Worm (Caenorhabditis elegans) whole organism, L1 larva: ENCODE measurements around the gene nspc-4.
A peak's percentile ranks its signal among the peaks of the same experiment; 100 is the strongest.

Experiments used
- C04F5.9 ChIP-seq: sonication (generic microtip); optimal IDR thresholded peaks from 2 replicates; lab custom pipeline; 2016; ENCODE audit warnings: missing genetic modification characterization, missing compliant biosample characterization
- C34B4.2 ChIP-seq: sonication (generic microtip); optimal IDR thresholded peaks from 2 replicates; lab custom pipeline; 2017; ENCODE audit warnings: mild to moderate bottlenecking, missing genetic modification characterization, missing compliant biosample characterization
- F16B12.6 ChIP-seq: fragments of 150-350 bp; optimal IDR thresholded peaks from 2 replicates; lab custom pipeline; 2014; ENCODE audit warnings: missing biosample characterization, missing genetic modification characterization
- Y116A8C.19 ChIP-seq: sonication (generic microtip); optimal IDR thresholded peaks from 2 replicates; lab custom pipeline; 2016; ENCODE audit warnings: missing compliant biosample characterization, missing genetic modification characterization, borderline replicate concordance
- alr-1 ChIP-seq: fragments of 200-800 bp; sonication (Bioruptor generic); optimal IDR thresholded peaks from 2 replicates; lab custom pipeline; 2018; ENCODE audit warnings: borderline replicate concordance, mild to moderate bottlenecking, missing genetic modification characterization, missing compliant biosample characterization
- ama-1 ChIP-seq: fragments of 150-350 bp; optimal IDR thresholded peaks from 2 replicates; lab custom pipeline; 2014
- blmp-1 ChIP-seq: fragments of 150-350 bp; optimal IDR thresholded peaks from 2 replicates; lab custom pipeline; 2014; ENCODE audit warnings: missing biosample characterization, missing genetic modification characterization
- ceh-63 ChIP-seq: fragments of 200-800 bp; sonication (Bioruptor generic); optimal IDR thresholded peaks from 2 replicates; lab custom pipeline; 2018; ENCODE audit warnings: mild to moderate bottlenecking, missing genetic modification characterization, missing compliant biosample characterization
- ceh-8 ChIP-seq: fragments of 200-800 bp; sonication (Bioruptor generic); optimal IDR thresholded peaks from 2 replicates; lab custom pipeline; 2018; ENCODE audit warnings: mild to moderate bottlenecking, missing genetic modification characterization, moderate library complexity, missing compliant biosample characterization
- ceh-82 ChIP-seq, 3 experiments: fragments of 150-350 bp in 1 of 3; sonication (generic microtip) in 2 of 3; optimal IDR thresholded peaks; 2 replicates each; lab custom pipeline; 2014 to 2017; ENCODE audit warnings: missing biosample characterization in 3 of 3, missing genetic modification characterization in 3 of 3
- ceh-88 ChIP-seq: fragments of 200-800 bp; sonication (Bioruptor generic); IDR thresholded peaks from 2 replicates; pipeline ENCODE4 v1.3.6; 2022; ENCODE audit warnings: missing genetic modification characterization, missing compliant biosample characterization
- dpl-1 ChIP-seq, 3 experiments: fragments of 150-350 bp in 2 of 3; sonication (generic microtip) in 1 of 3; optimal IDR thresholded peaks; 2 replicates each; lab custom pipeline; 2014 to 2017; ENCODE audit warnings: missing biosample characterization in 3 of 3, missing genetic modification characterization in 3 of 3, missing genetic modification reagents in 3 of 3
- dsc-1 ChIP-seq: sonication (generic microtip); optimal IDR thresholded peaks from 2 replicates; lab custom pipeline; 2016; ENCODE audit warnings: mild to moderate bottlenecking, missing genetic modification characterization, missing compliant biosample characterization
- efl-1 ChIP-seq, 4 experiments: fragments of 150-350 bp; optimal IDR thresholded peaks in 3 of 4; peaks in 1 of 4; 1 replicate in 1 of 4; 2 replicates in 3 of 4; lab custom pipeline; 2014; ENCODE audit warnings: missing biosample characterization in 2 of 4, missing genetic modification characterization in 2 of 4, missing genetic modification reagents in 2 of 4
- efl-3 ChIP-seq: fragments of 200-800 bp; sonication (Bioruptor generic); optimal IDR thresholded peaks from 2 replicates; lab custom pipeline; 2018; ENCODE audit warnings: mild to moderate bottlenecking, missing genetic modification characterization, missing compliant biosample characterization
- elt-2 ChIP-seq: sonication (generic microtip); optimal IDR thresholded peaks from 2 replicates; lab custom pipeline; 2016; ENCODE audit warnings: missing genetic modification characterization, mild to moderate bottlenecking, inconsistent platforms, missing compliant biosample characterization, missing genetic modification reagents
- fkh-8 ChIP-seq: sonication (generic microtip); optimal IDR thresholded peaks from 2 replicates; lab custom pipeline; 2016; ENCODE audit warnings: mild to moderate bottlenecking, missing genetic modification characterization, missing compliant biosample characterization
- grh-1 ChIP-seq: fragments of 200-800 bp; sonication (Bioruptor generic); IDR thresholded peaks from 2 replicates; pipeline ENCODE4 v1.3.6; 2022; ENCODE audit warnings: missing genetic modification reagents, missing genetic modification characterization, missing compliant biosample characterization
- hlh-17 ChIP-seq: fragments of 200-800 bp; sonication (Bioruptor generic); optimal IDR thresholded peaks from 2 replicates; lab custom pipeline; 2018; ENCODE audit warnings: missing genetic modification characterization, mild to moderate bottlenecking, missing compliant biosample characterization, moderate library complexity, borderline replicate concordance
- hpl-2 ChIP-seq: fragments of 150-350 bp; optimal IDR thresholded peaks from 2 replicates; lab custom pipeline; 2014; ENCODE audit warnings: missing biosample characterization, missing genetic modification reagents, missing genetic modification characterization
- irx-1 ChIP-seq: sonication (generic microtip); optimal IDR thresholded peaks from 2 replicates; lab custom pipeline; 2016; ENCODE audit warnings: missing genetic modification characterization, missing compliant biosample characterization
- jun-1 ChIP-seq: fragments of 150-350 bp; optimal IDR thresholded peaks from 2 replicates; lab custom pipeline; 2014; ENCODE audit warnings: missing biosample characterization, missing genetic modification reagents, missing genetic modification characterization
- lin-13 ChIP-seq: fragments of 150-350 bp; optimal IDR thresholded peaks from 2 replicates; lab custom pipeline; 2014; ENCODE audit warnings: missing biosample characterization, missing genetic modification reagents, missing genetic modification characterization
- lsy-2 ChIP-seq, 2 experiments: fragments of 150-350 bp; optimal IDR thresholded peaks; 2 replicates each; lab custom pipeline; 2014; ENCODE audit warnings: missing biosample characterization in 2 of 2, missing genetic modification characterization in 2 of 2
- mdl-1 ChIP-seq, 2 experiments: fragments of 150-350 bp; optimal IDR thresholded peaks; 2 replicates each; lab custom pipeline; 2014 to 2017; ENCODE audit warnings: missing biosample characterization in 2 of 2, missing genetic modification characterization in 2 of 2, inconsistent platforms in 1 of 2
- mef-2 ChIP-seq: fragments of 150-350 bp; optimal IDR thresholded peaks from 2 replicates; lab custom pipeline; 2014; ENCODE audit warnings: missing biosample characterization, missing genetic modification characterization
- nhr-12 ChIP-seq: sonication (generic microtip); optimal IDR thresholded peaks from 2 replicates; lab custom pipeline; 2017; ENCODE audit warnings: missing biosample characterization, missing genetic modification characterization
- nhr-19 ChIP-seq: fragments of 200-800 bp; sonication (Bioruptor generic); conservative IDR thresholded peaks from 2 replicates; pipeline ENCODE4 v1.3.6; 2022; ENCODE audit warnings: missing genetic modification characterization, missing compliant biosample characterization
- nhr-20 ChIP-seq: sonication (generic microtip); optimal IDR thresholded peaks from 2 replicates; lab custom pipeline; 2016; ENCODE audit warnings: mild to moderate bottlenecking, missing genetic modification characterization, missing compliant biosample characterization
- nhr-237 ChIP-seq: fragments of 150-350 bp; optimal IDR thresholded peaks from 2 replicates; lab custom pipeline; 2014; ENCODE audit warnings: missing biosample characterization, missing genetic modification characterization
- nhr-28 ChIP-seq: fragments of 150-350 bp; optimal IDR thresholded peaks from 2 replicates; lab custom pipeline; 2014; ENCODE audit warnings: missing biosample characterization, missing genetic modification characterization
- nhr-71 ChIP-seq: sonication (generic microtip); optimal IDR thresholded peaks from 2 replicates; lab custom pipeline; 2016; ENCODE audit warnings: mild to moderate bottlenecking, missing genetic modification characterization, moderate library complexity, missing compliant biosample characterization
- nhr-76 ChIP-seq: sonication (generic microtip); optimal IDR thresholded peaks from 2 replicates; lab custom pipeline; 2017; ENCODE audit warnings: missing biosample characterization, missing genetic modification characterization
- nhr-77 ChIP-seq: fragments of 150-350 bp; optimal IDR thresholded peaks from 2 replicates; lab custom pipeline; 2014; ENCODE audit warnings: missing biosample characterization, missing genetic modification characterization
- nhr-85 ChIP-seq: sonication (generic microtip); peaks from one replicate; lab custom pipeline; 2016; ENCODE audit warnings: missing genetic modification characterization, inconsistent platforms, missing compliant biosample characterization
- nhr-90 ChIP-seq: sonication (generic microtip); optimal IDR thresholded peaks from 2 replicates; lab custom pipeline; 2016; ENCODE audit warnings: mild to moderate bottlenecking, missing genetic modification characterization, missing compliant biosample characterization; ENCODE audit not compliant: poor library complexity
- pax-3 ChIP-seq: fragments of 200-800 bp; sonication (Bioruptor generic); optimal IDR thresholded peaks from 2 replicates; lab custom pipeline; 2018; ENCODE audit warnings: mild to moderate bottlenecking, missing genetic modification characterization, moderate library complexity, missing compliant biosample characterization
- rnt-1 ChIP-seq: sonication (generic microtip); optimal IDR thresholded peaks from 2 replicates; lab custom pipeline; 2016; ENCODE audit warnings: mild to moderate bottlenecking, missing genetic modification characterization, moderate library complexity, missing compliant biosample characterization
- snpc-4 ChIP-seq: fragments of 150-350 bp; optimal IDR thresholded peaks from 2 replicates; lab custom pipeline; 2014; ENCODE audit warnings: missing biosample characterization, missing genetic modification characterization
- snu-23 ChIP-seq: sonication (generic microtip); optimal IDR thresholded peaks from 2 replicates; lab custom pipeline; 2016; ENCODE audit warnings: missing genetic modification characterization, missing compliant biosample characterization
- sox-4 ChIP-seq: sonication (generic microtip); optimal IDR thresholded peaks from 2 replicates; lab custom pipeline; 2016; ENCODE audit warnings: missing genetic modification characterization, missing compliant biosample characterization
- sup-37 ChIP-seq: fragments of 200-800 bp; sonication (Bioruptor generic); optimal IDR thresholded peaks from 2 replicates; lab custom pipeline; 2018; ENCODE audit warnings: mild to moderate bottlenecking, missing genetic modification characterization, missing compliant biosample characterization
- tbx-2 ChIP-seq: sonication (generic microtip); optimal IDR thresholded peaks from 2 replicates; lab custom pipeline; 2016; ENCODE audit warnings: missing genetic modification characterization, missing compliant biosample characterization
- tlp-1 ChIP-seq: fragments of 150-350 bp; optimal IDR thresholded peaks from 2 replicates; lab custom pipeline; 2014; ENCODE audit warnings: missing biosample characterization, missing genetic modification characterization
- unc-30 ChIP-seq: sonication (generic microtip); optimal IDR thresholded peaks from 2 replicates; lab custom pipeline; 2017; ENCODE audit warnings: missing biosample characterization, missing genetic modification characterization
- unc-86 ChIP-seq: sonication (generic microtip); optimal IDR thresholded peaks from 2 replicates; lab custom pipeline; 2016; ENCODE audit warnings: missing genetic modification characterization, missing compliant biosample characterization
- unc-98 ChIP-seq: fragments of 200-800 bp; sonication (Bioruptor generic); IDR thresholded peaks from 2 replicates; pipeline ENCODE4 v1.3.6; 2022; ENCODE audit warnings: missing genetic modification characterization, missing compliant biosample characterization
- xbp-1 ChIP-seq: sonication (generic microtip); optimal IDR thresholded peaks from 2 replicates; lab custom pipeline; 2016; ENCODE audit warnings: missing genetic modification characterization, missing compliant biosample characterization
- ztf-4 ChIP-seq: fragments of 150-350 bp; optimal IDR thresholded peaks from 2 replicates; lab custom pipeline; 2014; ENCODE audit warnings: missing biosample characterization, missing genetic modification characterization

Gene nspc-4

ce11 chrX:8550099-8550498 is 11.9 kb upstream of the nspc-4 start (continued):
- TF ChIP-seq dpl-1 (GFP tag; optimal IDR thresholded peaks at IDR 0.05; lab: Kevin White, UChicago) (peak in 2 of 3 experiments; percentile 7 to 40), C34B4.2 (no peak), elt-2 (peak; percentile 32), pax-3 (tag; lab: Kevin White, UChicago) (no peak), jun-1 (tag; lab: Kevin White, UChicago) (peak; percentile 29), lsy-2 (tag; optimal IDR thresholded peaks at IDR 0.05; lab: Kevin White, UChicago) (peak; percentile 35 to 69), tbx-2 (peak; percentile 62), nhr-76 (tag; lab: Kevin White, UChicago) (no peak), unc-86 (tag; lab: Kevin White, UChicago) (no peak), nhr-19 (peak; percentile 56), C04F5.9 (tag; lab: Kevin White, UChicago) (no peak), sox-4 (tag; lab: Kevin White, UChicago) (no peak), rnt-1 (tag; lab: Kevin White, UChicago) (peak; percentile 53), nhr-85 (tag; lab: Kevin White, UChicago) (peak; percentile 96), nhr-237 (peak; percentile 56), tlp-1 (no peak), nhr-20 (tag; lab: Kevin White, UChicago) (peak; percentile 89), ztf-4 (no peak), nhr-90 (tag; lab: Kevin White, UChicago) (peak; percentile 58), blmp-1 (tag; lab: Kevin White, UChicago) (peak; percentile 75), snpc-4 (tag; lab: Kevin White, UChicago) (no peak), efl-3 (GFP tag; lab: Kevin White, UChicago) (no peak), nhr-71 (peak; percentile 79), snu-23 (GFP tag; lab: Kevin White, UChicago) (peak; percentile 79), mdl-1 (tag; optimal IDR thresholded peaks at IDR 0.05; lab: Kevin White, UChicago) (peak in 1 of 2 experiments; percentile 85), fkh-8 (tag; lab: Kevin White, UChicago) (no peak), lin-13 (GFP tag; lab: Kevin White, UChicago) (peak; percentile 19), nhr-28 (tag; lab: Kevin White, UChicago) (no peak)

- TF ChIP-seq alr-1 (no peak), ceh-82 (tag; optimal IDR thresholded peaks at IDR 0.05; lab: Kevin White, UChicago) (no peak), elt-2 (peak; percentile 48), fkh-8 (tag; lab: Kevin White, UChicago) (no peak), ama-1 (no peak), mef-2 (tag; lab: Kevin White, UChicago) (no peak), unc-98 (GFP tag; lab: Robert Waterston, UW) (no peak), unc-30 (no peak), F16B12.6 (tag; lab: Kevin White, UChicago) (no peak), efl-1 (optimal IDR thresholded peaks at IDR 0.05; lab: Kevin White, UChicago) (no peak), efl-1 (GFP tag; optimal IDR thresholded peaks at IDR 0.05 in 1 of 2; lab: Kevin White, UChicago) (peak in 1 of 2 experiments; percentile 62), nhr-85 (tag; lab: Kevin White, UChicago) (no peak), sup-37 (GFP tag; lab: Kevin White, UChicago) (no peak)
These were observed 10.9 kb upstream of the nspc-4 start, which contains the start of gene D2021.4 for ce11 chrX:8549026-8549425. TSS of gene D2021.4 (minus strand) at chrX:8549073.

- TF ChIP-seq C04F5.9 (tag; lab: Kevin White, UChicago) (peak; percentile 8), pax-3 (tag; lab: Kevin White, UChicago) (peak; percentile 61), ceh-8 (GFP tag; lab: Kevin White, UChicago) (no peak), alr-1 (no peak), ceh-63 (GFP tag; lab: Kevin White, UChicago) (no peak), nhr-12 (tag; lab: Kevin White, UChicago) (no peak), elt-2 (peak; percentile 86), nhr-77 (tag; lab: Kevin White, UChicago) (peak; percentile 64), grh-1 (GFP tag; lab: Robert Waterston, UW) (peak; percentile 63), irx-1 (peak; percentile 71), dsc-1 (tag; lab: Kevin White, UChicago) (peak; percentile 76), nhr-90 (tag; lab: Kevin White, UChicago) (peak; percentile 90), hlh-17 (GFP tag; lab: Kevin White, UChicago) (no peak), ztf-4 (peak; percentile 83), hpl-2 (peak; percentile 4), blmp-1 (tag; lab: Kevin White, UChicago) (peak; percentile 89), sox-4 (tag; lab: Kevin White, UChicago) (no peak), Y116A8C.19 (no peak), ceh-88 (GFP tag; lab: Robert Waterston, UW) (peak; percentile 66; the same call in 1 of the 2 replicates), unc-86 (tag; lab: Kevin White, UChicago) (peak; percentile 82), F16B12.6 (tag; lab: Kevin White, UChicago) (peak; percentile 41), xbp-1 (peak; percentile 91)
These were observed 7.8 kb upstream of the nspc-4 start, which contains the start of gene sdha-1 for ce11 chrX:8545971-8546442. TSS of gene sdha-1 (minus strand) at chrX:8546021.
